Worm (Caenorhabditis elegans): ENCODE results near the gene R12B2.7.
A peak's percentile ranks its signal among the peaks of the same experiment; 100 is the strongest.

Gene R12B2.7

ce11 chrIII:5785273-5785929 lies 29.4 kb upstream of the R12B2.7 start, which contains the start of gene Y37B11A.3 (continued):
- no peak for TF ChIP-seq C17E4.6 (GFP tag; IDR thresholded peaks at IDR 0.05)
- no peak; the same call in 1 of the 2 replicates for TF ChIP-seq egrh-3 (GFP tag; IDR thresholded peaks at IDR 0.05)
- TF ChIP-seq dox-1 (GFP tag; IDR thresholded peaks at IDR 0.05): no peak; the same call in 1 of the 2 replicates
- peak; percentile 30; the same call in 1 of the 2 replicates for TF ChIP-seq madf-6 (GFP tag; IDR thresholded peaks at IDR 0.05)
- no peak for TF ChIP-seq sdz-38 (tag; optimal IDR thresholded peaks at IDR 0.05)
- TF ChIP-seq madf-3 (GFP tag; IDR thresholded peaks at IDR 0.05): no peak
- no peak for TF ChIP-seq lag-1 (GFP tag; IDR thresholded peaks at IDR 0.05)
- TF ChIP-seq ama-1 (optimal IDR thresholded peaks at IDR 0.05): no peak
- no peak for TF ChIP-seq ama-1 (GFP tag; optimal IDR thresholded peaks at IDR 0.05)
- no peak for TF ChIP-seq Y79H2A.3 (GFP tag; conservative IDR thresholded peaks at IDR 0.05)
- no peak for TF ChIP-seq dpl-1 (GFP tag; optimal IDR thresholded peaks at IDR 0.05)
- no peak for TF ChIP-seq F55B11.4 (tag; optimal IDR thresholded peaks at IDR 0.05; ENCODE audit: borderline replicate concordance, insufficient read depth)
- 0 out of 2 replicates have a peak, but pooled peaks have one; percentile 27 for TF ChIP-seq attf-3 (GFP tag; conservative IDR thresholded peaks at IDR 0.05)
- no peak for TF ChIP-seq F10E7.11 (tag; optimal IDR thresholded peaks at IDR 0.05)
- TF ChIP-seq ccch-3 (GFP tag; optimal IDR thresholded peaks at IDR 0.05): no peak
- no peak for TF ChIP-seq B0261.1 (tag; optimal IDR thresholded peaks at IDR 0.05)
- TF ChIP-seq unc-130 (GFP tag; optimal IDR thresholded peaks at IDR 0.05): no peak
- peak; percentile 74 for TF ChIP-seq Y53G8AR.9 (GFP tag; conservative IDR thresholded peaks at IDR 0.05)
- no peak for TF ChIP-seq fkh-3 (tag; optimal IDR thresholded peaks at IDR 0.05)
- TF ChIP-seq snpc-4 (GFP tag; optimal IDR thresholded peaks at IDR 0.05): no peak
- TF ChIP-seq snpc-4 (tag; optimal IDR thresholded peaks at IDR 0.05): peak in 2 of 4 experiments; percentile 7 to 41
- no peak for TF ChIP-seq ztf-25 (GFP tag; IDR thresholded peaks at IDR 0.05)
- no peak for TF ChIP-seq rec-8 (tag; optimal IDR thresholded peaks at IDR 0.05)
- no peak for TF ChIP-seq nfya-2 (GFP tag; IDR thresholded peaks at IDR 0.05)
- TF ChIP-seq repo-1 (tag; optimal IDR thresholded peaks at IDR 0.05): no peak
- no peak for TF ChIP-seq lir-1 (GFP tag; conservative IDR thresholded peaks at IDR 0.05)
- no peak for TF ChIP-seq chd-7 (tag; optimal IDR thresholded peaks at IDR 0.05)
- TF ChIP-seq lin-54 (GFP tag; optimal IDR thresholded peaks at IDR 0.05): peak; percentile 73
- TF ChIP-seq cebp-2 (GFP tag; IDR thresholded peaks at IDR 0.05): no peak
- TF ChIP-seq tbp1 (GFP tag; optimal IDR thresholded peaks at IDR 0.05): peak; percentile 42
- no peak for TF ChIP-seq ceh-58 (GFP tag; IDR thresholded peaks at IDR 0.05)
- no peak for TF ChIP-seq T26A5.8 (tag; optimal IDR thresholded peaks at IDR 0.05)
- no peak for TF ChIP-seq hlh-26 (GFP tag; conservative IDR thresholded peaks at IDR 0.05)
- TF ChIP-seq dpff-1 (tag; optimal IDR thresholded peaks at IDR 0.05): no peak
- no peak for TF ChIP-seq aptf-2 (GFP tag; conservative IDR thresholded peaks at IDR 0.05)
- no peak for TF ChIP-seq F37B4.10 (GFP tag; IDR thresholded peaks at IDR 0.05)
- TF ChIP-seq ztf-3 (GFP tag; optimal IDR thresholded peaks at IDR 0.05): no peak
- no peak for TF ChIP-seq ZK185.1 (tag; optimal IDR thresholded peaks at IDR 0.05; ENCODE audit: poor library complexity, severe bottlenecking)
- TF ChIP-seq F33H1.4 (GFP tag; IDR thresholded peaks at IDR 0.05): peak; percentile 52
- no peak for TF ChIP-seq unc-62 (GFP tag; optimal IDR thresholded peaks at IDR 0.05)
- TF ChIP-seq nhr-90 (tag; optimal IDR thresholded peaks at IDR 0.05): no peak

Measured in whole organism, young adult.